Fruit fly (Drosophila melanogaster) S2 (cell line): ENCODE results near the gene CG43630.

ENCODE experiments used
- CG8478 ChIP-seq: fragments of >200 bp; optimal IDR thresholded peaks from 2 replicates; lab custom pipeline; 2018
- CTCF ChIP-seq, 2 experiments: fragments of >200 bp; optimal IDR thresholded peaks; 2 replicates each; lab custom pipeline; 2018

DNA sequence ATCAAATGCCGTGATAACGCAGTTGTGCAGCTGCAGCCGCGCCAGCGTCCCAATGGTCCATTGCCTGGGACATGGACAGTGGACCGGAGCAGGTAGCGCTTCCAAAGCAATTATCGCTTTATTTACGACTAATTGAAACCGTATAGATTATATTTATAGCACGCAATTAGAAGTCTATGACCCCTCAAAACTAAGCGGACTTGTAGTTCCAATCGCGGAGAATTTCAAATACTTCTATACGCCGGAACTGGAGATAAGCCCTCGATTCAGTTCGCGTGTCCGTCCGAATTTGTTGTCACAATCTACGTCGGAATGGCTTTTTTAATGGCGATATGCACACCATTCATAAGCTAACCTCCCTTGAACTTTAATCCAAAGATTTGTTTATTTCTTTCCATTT, 9.2 kb upstream of the CG43630 start:
- TF ChIP-seq CG8478 (lab: Kevin White, UChicago) (no peak), CTCF (optimal IDR thresholded peaks at IDR 0.05; lab: Kevin White, UChicago) (no peak)
